Worm (Caenorhabditis elegans) whole organism, L1 larva: ENCODE results near the gene C37C3.12.

Source experiments
- C04F5.9 ChIP-seq: sonication (generic microtip); optimal IDR thresholded peaks from 2 replicates; lab custom pipeline; 2016; ENCODE audit warnings: missing genetic modification characterization, missing compliant biosample characterization
- C16A3.4 ChIP-seq: fragments of 150-350 bp; optimal IDR thresholded peaks from 2 replicates; lab custom pipeline; 2014; ENCODE audit warnings: missing biosample characterization, missing genetic modification characterization
- alr-1 ChIP-seq: fragments of 200-800 bp; sonication (Bioruptor generic); optimal IDR thresholded peaks from 2 replicates; lab custom pipeline; 2018; ENCODE audit warnings: borderline replicate concordance, mild to moderate bottlenecking, missing genetic modification characterization, missing compliant biosample characterization
- ceh-8 ChIP-seq: fragments of 200-800 bp; sonication (Bioruptor generic); optimal IDR thresholded peaks from 2 replicates; lab custom pipeline; 2018; ENCODE audit warnings: mild to moderate bottlenecking, missing genetic modification characterization, moderate library complexity, missing compliant biosample characterization
- ceh-82 ChIP-seq, 3 experiments: fragments of 150-350 bp in 1 of 3; sonication (generic microtip) in 2 of 3; optimal IDR thresholded peaks; 2 replicates each; lab custom pipeline; 2014 to 2017; ENCODE audit warnings: missing biosample characterization in 3 of 3, missing genetic modification characterization in 3 of 3
- ces-1 ChIP-seq: fragments of 150-350 bp; optimal IDR thresholded peaks from 2 replicates; lab custom pipeline; 2014; ENCODE audit warnings: missing biosample characterization, missing genetic modification reagents, missing genetic modification characterization
- dpl-1 ChIP-seq, 3 experiments: fragments of 150-350 bp in 2 of 3; sonication (generic microtip) in 1 of 3; optimal IDR thresholded peaks; 2 replicates each; lab custom pipeline; 2014 to 2017; ENCODE audit warnings: missing biosample characterization in 3 of 3, missing genetic modification characterization in 3 of 3, missing genetic modification reagents in 3 of 3
- efl-1 ChIP-seq, 4 experiments: fragments of 150-350 bp; optimal IDR thresholded peaks in 3 of 4; peaks in 1 of 4; 1 replicate in 1 of 4; 2 replicates in 3 of 4; lab custom pipeline; 2014; ENCODE audit warnings: missing biosample characterization in 2 of 4, missing genetic modification characterization in 2 of 4, missing genetic modification reagents in 2 of 4
- efl-3 ChIP-seq: fragments of 200-800 bp; sonication (Bioruptor generic); optimal IDR thresholded peaks from 2 replicates; lab custom pipeline; 2018; ENCODE audit warnings: mild to moderate bottlenecking, missing genetic modification characterization, missing compliant biosample characterization
- elt-3 ChIP-seq, 6 experiments: fragments of 150-350 bp in 1 of 6; sonication (generic microtip); optimal IDR thresholded peaks; 2 replicates each; lab custom pipeline; 2017 to 2018; ENCODE audit warnings: missing biosample characterization in 6 of 6, missing genetic modification characterization in 6 of 6, inconsistent platforms in 1 of 6
- ets-5 ChIP-seq: fragments of 200-800 bp; sonication (Bioruptor generic); IDR thresholded peaks from 2 replicates; pipeline ENCODE4 v1.3.6; 2022; ENCODE audit warnings: missing genetic modification characterization, missing compliant biosample characterization
- fkh-10 ChIP-seq: sonication (generic microtip); optimal IDR thresholded peaks from 2 replicates; lab custom pipeline; 2017; ENCODE audit warnings: missing biosample characterization, missing genetic modification reagents, missing genetic modification characterization
- fkh-8 ChIP-seq: sonication (generic microtip); optimal IDR thresholded peaks from 2 replicates; lab custom pipeline; 2016; ENCODE audit warnings: mild to moderate bottlenecking, missing genetic modification characterization, missing compliant biosample characterization
- fos-1 ChIP-seq: fragments of 150-350 bp; optimal IDR thresholded peaks from 2 replicates; lab custom pipeline; 2014; ENCODE audit warnings: missing biosample characterization, missing genetic modification characterization
- hlh-17 ChIP-seq: fragments of 200-800 bp; sonication (Bioruptor generic); optimal IDR thresholded peaks from 2 replicates; lab custom pipeline; 2018; ENCODE audit warnings: missing genetic modification characterization, mild to moderate bottlenecking, missing compliant biosample characterization, moderate library complexity, borderline replicate concordance
- hpl-2 ChIP-seq: fragments of 150-350 bp; optimal IDR thresholded peaks from 2 replicates; lab custom pipeline; 2014; ENCODE audit warnings: missing biosample characterization, missing genetic modification reagents, missing genetic modification characterization
- isw-1 ChIP-seq: fragments of 200-800 bp; sonication (Bioruptor generic); IDR thresholded peaks from 2 replicates; pipeline ENCODE4 v1.3.6; 2022; ENCODE audit warnings: missing genetic modification characterization, missing compliant biosample characterization
- lin-13 ChIP-seq: fragments of 150-350 bp; optimal IDR thresholded peaks from 2 replicates; lab custom pipeline; 2014; ENCODE audit warnings: missing biosample characterization, missing genetic modification reagents, missing genetic modification characterization
- lin-35 ChIP-seq, 2 experiments: fragments of 150-350 bp; optimal IDR thresholded peaks; 2 replicates each; lab custom pipeline; 2014; ENCODE audit warnings: missing biosample characterization in 2 of 2, missing genetic modification characterization in 2 of 2, missing genetic modification reagents in 2 of 2
- lin-39 ChIP-seq: fragments of 150-350 bp; optimal IDR thresholded peaks from 2 replicates; lab custom pipeline; 2014; ENCODE audit warnings: missing biosample characterization, missing genetic modification reagents, missing genetic modification characterization
- lsy-2 ChIP-seq, 2 experiments: fragments of 150-350 bp; optimal IDR thresholded peaks; 2 replicates each; lab custom pipeline; 2014; ENCODE audit warnings: missing biosample characterization in 2 of 2, missing genetic modification characterization in 2 of 2
- mab-9 ChIP-seq: fragments of 200-800 bp; sonication (Bioruptor generic); IDR thresholded peaks from 2 replicates; pipeline ENCODE4 v1.3.6; 2022; ENCODE audit warnings: missing genetic modification reagents, missing genetic modification characterization, missing compliant biosample characterization
- mep-1 ChIP-seq: fragments of 150-350 bp; optimal IDR thresholded peaks from 2 replicates; lab custom pipeline; 2014; ENCODE audit warnings: missing biosample characterization, missing genetic modification characterization
- nhr-12 ChIP-seq: sonication (generic microtip); optimal IDR thresholded peaks from 2 replicates; lab custom pipeline; 2017; ENCODE audit warnings: missing biosample characterization, missing genetic modification characterization
- nhr-28 ChIP-seq: fragments of 150-350 bp; optimal IDR thresholded peaks from 2 replicates; lab custom pipeline; 2014; ENCODE audit warnings: missing biosample characterization, missing genetic modification characterization
- nhr-76 ChIP-seq: sonication (generic microtip); optimal IDR thresholded peaks from 2 replicates; lab custom pipeline; 2017; ENCODE audit warnings: missing biosample characterization, missing genetic modification characterization
- nhr-77 ChIP-seq: fragments of 150-350 bp; optimal IDR thresholded peaks from 2 replicates; lab custom pipeline; 2014; ENCODE audit warnings: missing biosample characterization, missing genetic modification characterization
- nhr-85 ChIP-seq: sonication (generic microtip); peaks from one replicate; lab custom pipeline; 2016; ENCODE audit warnings: missing genetic modification characterization, inconsistent platforms, missing compliant biosample characterization
- pqm-1 ChIP-seq: sonication (generic microtip); optimal IDR thresholded peaks from 3 replicates; lab custom pipeline; 2017; ENCODE audit warnings: missing biosample characterization, missing genetic modification characterization
- snpc-4 ChIP-seq: fragments of 150-350 bp; optimal IDR thresholded peaks from 2 replicates; lab custom pipeline; 2014; ENCODE audit warnings: missing biosample characterization, missing genetic modification characterization
- snu-23 ChIP-seq: sonication (generic microtip); optimal IDR thresholded peaks from 2 replicates; lab custom pipeline; 2016; ENCODE audit warnings: missing genetic modification characterization, missing compliant biosample characterization
- sox-4 ChIP-seq: sonication (generic microtip); optimal IDR thresholded peaks from 2 replicates; lab custom pipeline; 2016; ENCODE audit warnings: missing genetic modification characterization, missing compliant biosample characterization
- sup-37 ChIP-seq: fragments of 200-800 bp; sonication (Bioruptor generic); optimal IDR thresholded peaks from 2 replicates; lab custom pipeline; 2018; ENCODE audit warnings: mild to moderate bottlenecking, missing genetic modification characterization, missing compliant biosample characterization
- swsn-7 ChIP-seq: sonication (generic microtip); optimal IDR thresholded peaks from 2 replicates; lab custom pipeline; 2016; ENCODE audit warnings: missing genetic modification characterization, missing compliant biosample characterization
- tbx-2 ChIP-seq: sonication (generic microtip); optimal IDR thresholded peaks from 2 replicates; lab custom pipeline; 2016; ENCODE audit warnings: missing genetic modification characterization, missing compliant biosample characterization
- unc-130 ChIP-seq: fragments of 150-350 bp; optimal IDR thresholded peaks from 2 replicates; lab custom pipeline; 2017; ENCODE audit warnings: missing biosample characterization, missing genetic modification characterization, inconsistent platforms
- unc-30 ChIP-seq: sonication (generic microtip); optimal IDR thresholded peaks from 2 replicates; lab custom pipeline; 2017; ENCODE audit warnings: missing biosample characterization, missing genetic modification characterization
- unc-86 ChIP-seq: sonication (generic microtip); optimal IDR thresholded peaks from 2 replicates; lab custom pipeline; 2016; ENCODE audit warnings: missing genetic modification characterization, missing compliant biosample characterization
- unc-98 ChIP-seq: fragments of 200-800 bp; sonication (Bioruptor generic); IDR thresholded peaks from 2 replicates; pipeline ENCODE4 v1.3.6; 2022; ENCODE audit warnings: missing genetic modification characterization, missing compliant biosample characterization
- vab-15 ChIP-seq: sonication (generic microtip); optimal IDR thresholded peaks from 2 replicates; lab custom pipeline; 2017; ENCODE audit warnings: missing genotype, mild to moderate bottlenecking, missing genetic modification characterization, missing compliant biosample characterization
- xbp-1 ChIP-seq: sonication (generic microtip); optimal IDR thresholded peaks from 2 replicates; lab custom pipeline; 2016; ENCODE audit warnings: missing genetic modification characterization, missing compliant biosample characterization
- zag-1 ChIP-seq: fragments of 150-350 bp; optimal IDR thresholded peaks from 2 replicates; lab custom pipeline; 2014; ENCODE audit warnings: missing biosample characterization, missing genetic modification characterization
- zip-4 ChIP-seq: fragments of 200-800 bp; sonication (Bioruptor generic); optimal IDR thresholded peaks from 2 replicates; lab custom pipeline; 2018; ENCODE audit warnings: mild to moderate bottlenecking, missing genetic modification characterization, moderate library complexity, missing compliant biosample characterization
- ztf-4 ChIP-seq: fragments of 150-350 bp; optimal IDR thresholded peaks from 2 replicates; lab custom pipeline; 2014; ENCODE audit warnings: missing biosample characterization, missing genetic modification characterization

The C37C3.12 gene

DNA sequence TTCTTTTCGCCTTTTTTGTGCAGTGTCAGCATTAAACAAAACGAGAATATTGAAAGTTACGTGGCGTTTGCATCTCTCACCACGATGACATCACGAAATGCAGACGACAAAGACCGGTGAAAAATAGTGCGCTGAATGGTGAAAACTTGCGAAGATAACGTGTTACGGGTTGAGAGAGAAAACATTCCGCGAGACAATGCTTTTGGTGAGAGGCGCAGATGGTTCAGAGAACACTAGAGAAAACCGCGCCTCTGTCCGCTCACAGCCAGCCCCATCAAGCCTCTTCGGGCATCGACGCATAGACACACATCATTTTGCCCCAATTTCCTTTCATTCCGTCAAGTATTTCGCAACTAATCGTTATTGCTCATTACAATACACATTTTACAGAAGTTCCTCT, 15.2 kb upstream of the C37C3.12 start, which contains the start of the genes C37C3.9 and C37C3.18 (continued):
- no peak for TF ChIP-seq lin-39 (tag; lab: Kevin White, UChicago)
- peak; percentile 77 for TF ChIP-seq isw-1 (GFP tag; lab: Robert Waterston, UW)
- TF ChIP-seq ztf-4 (tag; lab: Kevin White, UChicago), result peak; percentile 39
- peak; percentile 74 to 82 for TF ChIP-seq lin-35 (GFP tag; optimal IDR thresholded peaks at IDR 0.05; lab: Kevin White, UChicago)
- no peak for TF ChIP-seq ces-1
- TF ChIP-seq snu-23 (GFP tag; lab: Kevin White, UChicago), result peak; percentile 89
- peak; percentile 77 for TF ChIP-seq unc-86 (tag; lab: Kevin White, UChicago)
- peak; percentile 27 for TF ChIP-seq ceh-8
- TF ChIP-seq lin-13 (GFP tag; lab: Kevin White, UChicago), result peak; percentile 76
- TF ChIP-seq alr-1 (tag; lab: Kevin White, UChicago), result no peak
- no peak for TF ChIP-seq unc-98
- no peak for TF ChIP-seq efl-3 (GFP tag; lab: Kevin White, UChicago)
- TF ChIP-seq elt-3 (tag; optimal IDR thresholded peaks at IDR 0.05; lab: Kevin White, UChicago), result peak in 1 of 6 experiments; percentile 47
- peak; percentile 3 for TF ChIP-seq sox-4 (tag; lab: Kevin White, UChicago)
- TF ChIP-seq unc-130 (tag; lab: Kevin White, UChicago), result peak; percentile 51
- peak; percentile 22 for TF ChIP-seq sup-37 (GFP tag; lab: Kevin White, UChicago)
- TF ChIP-seq xbp-1 (tag; lab: Kevin White, UChicago), result peak; percentile 85
- peak; percentile 72 to 88 for TF ChIP-seq lsy-2 (tag; optimal IDR thresholded peaks at IDR 0.05; lab: Kevin White, UChicago)
- peak; percentile 87 for TF ChIP-seq fkh-8 (tag; lab: Kevin White, UChicago)
- peak; percentile 80 for TF ChIP-seq fos-1 (tag; lab: Kevin White, UChicago)
- peak; percentile 52 to 60 (median 52) for TF ChIP-seq dpl-1 (GFP tag; optimal IDR thresholded peaks at IDR 0.05; lab: Kevin White, UChicago)
- TF ChIP-seq fkh-10 (GFP tag; lab: Kevin White, UChicago), result no peak
- peak; percentile 78 for TF ChIP-seq mep-1 (tag; lab: Kevin White, UChicago)
- no peak for TF ChIP-seq hlh-17 (GFP tag; lab: Kevin White, UChicago)
- peak; percentile 81 for TF ChIP-seq swsn-7 (tag; lab: Kevin White, UChicago)
- peak; percentile 72 to 82 (median 81) for TF ChIP-seq ceh-82 (tag; optimal IDR thresholded peaks at IDR 0.05; lab: Kevin White, UChicago)
- peak; percentile 82 for TF ChIP-seq C16A3.4
- no peak for TF ChIP-seq unc-30
- TF ChIP-seq zag-1 (tag; lab: Kevin White, UChicago), result peak; percentile 39
- no peak for TF ChIP-seq vab-15 (tag; lab: Kevin White, UChicago)
- peak; percentile 85 to 97 for TF ChIP-seq efl-1 (optimal IDR thresholded peaks at IDR 0.05; lab: Kevin White, UChicago)
- TF ChIP-seq efl-1 (GFP tag; optimal IDR thresholded peaks at IDR 0.05 in 1 of 2; lab: Kevin White, UChicago), result peak; percentile 54 to 90
- TF ChIP-seq nhr-12 (tag; lab: Kevin White, UChicago), result no peak
- TF ChIP-seq C04F5.9 (tag; lab: Kevin White, UChicago), result no peak
- peak; percentile 60 for TF ChIP-seq snpc-4
- no peak for TF ChIP-seq pqm-1
- peak; percentile 85 for TF ChIP-seq nhr-77 (tag; lab: Kevin White, UChicago)
- no peak for TF ChIP-seq nhr-28
- peak; percentile 27; the same call in 1 of the 2 replicates for TF ChIP-seq mab-9 (GFP tag; lab: Robert Waterston, UW)
- TF ChIP-seq ets-5, result no peak

DNA sequence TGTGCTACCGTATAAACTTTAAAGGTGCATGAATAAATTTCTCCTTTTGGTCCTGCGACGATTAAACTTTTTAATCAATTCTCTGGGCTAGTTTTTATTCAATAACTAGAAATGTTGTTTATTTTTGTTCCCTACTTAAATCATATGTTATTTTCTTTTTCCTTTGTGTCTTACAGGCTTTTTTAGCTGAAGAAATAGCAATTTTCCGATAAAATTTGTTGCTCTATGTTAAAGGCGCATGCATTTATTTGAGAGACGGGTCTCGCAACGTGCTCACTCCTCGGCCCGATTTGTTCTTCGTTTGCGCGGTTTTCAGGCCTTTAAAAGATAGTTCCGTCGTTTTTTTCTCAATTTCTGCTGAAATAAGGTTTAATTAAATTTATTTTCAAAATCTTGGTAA, 14.5 kb upstream of the C37C3.12 start:
- TF ChIP-seq zip-4 (no peak), sup-37 (GFP tag; lab: Kevin White, UChicago) (no peak), mep-1 (tag; lab: Kevin White, UChicago) (no peak), ceh-8 (no peak), nhr-85 (tag; lab: Kevin White, UChicago) (no peak), efl-1 (optimal IDR thresholded peaks at IDR 0.05; lab: Kevin White, UChicago) (no peak), efl-1 (GFP tag; optimal IDR thresholded peaks at IDR 0.05 in 1 of 2; lab: Kevin White, UChicago) (peak in 1 of 2 experiments; percentile 12), lin-35 (GFP tag; optimal IDR thresholded peaks at IDR 0.05; lab: Kevin White, UChicago) (peak in 1 of 2 experiments; percentile 30), nhr-76 (no peak), dpl-1 (GFP tag; optimal IDR thresholded peaks at IDR 0.05; lab: Kevin White, UChicago) (peak in 1 of 3 experiments; percentile 13), tbx-2 (tag; lab: Kevin White, UChicago) (no peak), fkh-10 (GFP tag; lab: Kevin White, UChicago) (no peak), elt-3 (tag; optimal IDR thresholded peaks at IDR 0.05; lab: Kevin White, UChicago) (no peak), hpl-2 (GFP tag; lab: Kevin White, UChicago) (no peak)
